Worm (Caenorhabditis elegans) whole organism, L3 larva: ENCODE data around the gene srx-21.
A peak's percentile ranks its signal among the peaks of the same experiment; 100 is the strongest.

Source experiments
- R02D3.7 ChIP-seq: fragments of 150-350 bp; optimal IDR thresholded peaks from 2 replicates; lab custom pipeline; 2014; ENCODE audit warnings: missing biosample characterization, missing genetic modification characterization
- ZK546.5 ChIP-seq: sonication (generic microtip); optimal IDR thresholded peaks from 2 replicates; lab custom pipeline; 2017; ENCODE audit warnings: missing biosample characterization, missing genetic modification characterization
- aly-2 ChIP-seq: fragments of 150-350 bp; optimal IDR thresholded peaks from 2 replicates; lab custom pipeline; 2014; ENCODE audit warnings: missing biosample characterization, missing genetic modification characterization
- ama-1 ChIP-seq: fragments of 150-350 bp; optimal IDR thresholded peaks from 2 replicates; lab custom pipeline; 2018
- ceh-16 ChIP-seq: sonication (generic microtip); optimal IDR thresholded peaks from 2 replicates; lab custom pipeline; 2017; ENCODE audit warnings: missing biosample characterization, missing genetic modification characterization
- ceh-28 ChIP-seq: fragments of 150-350 bp; optimal IDR thresholded peaks from 2 replicates; lab custom pipeline; 2014; ENCODE audit warnings: missing biosample characterization, missing genetic modification reagents, missing genetic modification characterization
- ceh-82 ChIP-seq: fragments of 150-350 bp; optimal IDR thresholded peaks from 2 replicates; lab custom pipeline; 2014; ENCODE audit warnings: missing biosample characterization, missing genetic modification characterization
- ceh-9 ChIP-seq: sonication (generic microtip); optimal IDR thresholded peaks from 2 replicates; lab custom pipeline; 2018; ENCODE audit warnings: missing biosample characterization, missing genetic modification characterization
- daf-12 ChIP-seq: fragments of 150-350 bp; optimal IDR thresholded peaks from 2 replicates; lab custom pipeline; 2014; ENCODE audit warnings: missing biosample characterization, missing genetic modification reagents, missing genetic modification characterization
- egl-27 ChIP-seq: sonication (generic microtip); optimal IDR thresholded peaks from 4 replicates; lab custom pipeline; 2017; ENCODE audit warnings: missing biosample characterization, missing genetic modification reagents, missing genetic modification characterization
- egl-5 ChIP-seq: fragments of 150-350 bp; optimal IDR thresholded peaks from 2 replicates; lab custom pipeline; 2017; ENCODE audit warnings: missing biosample characterization, missing genetic modification reagents, missing genetic modification characterization, inconsistent platforms
- elt-1 ChIP-seq: fragments of 150-350 bp; optimal IDR thresholded peaks from 2 replicates; lab custom pipeline; 2014; ENCODE audit warnings: missing biosample characterization, missing genetic modification characterization
- elt-2 ChIP-seq: sonication (generic microtip); optimal IDR thresholded peaks from 2 replicates; lab custom pipeline; 2016; ENCODE audit warnings: missing genetic modification reagents, mild to moderate bottlenecking, missing genetic modification characterization, missing compliant biosample characterization
- elt-3 ChIP-seq, 3 experiments: fragments of 150-350 bp in 1 of 3; sonication (generic microtip) in 2 of 3; optimal IDR thresholded peaks; 2 replicates in 2 of 3; 4 replicates in 1 of 3; lab custom pipeline; 2014 to 2017; ENCODE audit warnings: missing biosample characterization in 3 of 3, missing genetic modification characterization in 3 of 3
- eor-1 ChIP-seq, 2 experiments: fragments of 150-350 bp; optimal IDR thresholded peaks; 2 replicates each; lab custom pipeline; 2014 to 2018; ENCODE audit warnings: missing biosample characterization in 2 of 2, missing genetic modification characterization in 2 of 2
- fkh-10 ChIP-seq: sonication (generic microtip); optimal IDR thresholded peaks from 2 replicates; lab custom pipeline; 2017; ENCODE audit warnings: missing biosample characterization, missing genetic modification reagents, missing genetic modification characterization
- fkh-2 ChIP-seq: fragments of 150-350 bp; optimal IDR thresholded peaks from 2 replicates; lab custom pipeline; 2014; ENCODE audit warnings: missing biosample characterization, missing genetic modification reagents, missing genetic modification characterization
- fos-1 ChIP-seq: fragments of 150-350 bp; optimal IDR thresholded peaks from 2 replicates; lab custom pipeline; 2014; ENCODE audit warnings: missing biosample characterization, missing genetic modification characterization
- hmg-11 ChIP-seq: sonication (generic microtip); optimal IDR thresholded peaks from 2 replicates; lab custom pipeline; 2016; ENCODE audit warnings: missing genetic modification characterization, missing compliant biosample characterization
- jun-1 ChIP-seq: fragments of 150-350 bp; optimal IDR thresholded peaks from 2 replicates; lab custom pipeline; 2014; ENCODE audit warnings: missing biosample characterization, missing genetic modification reagents, missing genetic modification characterization
- lin-15B ChIP-seq: fragments of 150-350 bp; optimal IDR thresholded peaks from 2 replicates; lab custom pipeline; 2014; ENCODE audit warnings: missing biosample characterization, missing genetic modification characterization
- lin-39 ChIP-seq: fragments of 150-350 bp; optimal IDR thresholded peaks from 2 replicates; lab custom pipeline; 2018; ENCODE audit warnings: missing biosample characterization, missing genetic modification reagents, missing genetic modification characterization
- lsy-12 ChIP-seq: sonication (generic microtip); optimal IDR thresholded peaks from 2 replicates; lab custom pipeline; 2016; ENCODE audit warnings: mild to moderate bottlenecking, missing genetic modification characterization, missing compliant biosample characterization
- mdl-1 ChIP-seq: fragments of 150-350 bp; optimal IDR thresholded peaks from 2 replicates; lab custom pipeline; 2014; ENCODE audit warnings: missing biosample characterization, missing genetic modification characterization
- mml-1 ChIP-seq: fragments of 150-350 bp; sonication (generic microtip); optimal IDR thresholded peaks from 3 replicates; lab custom pipeline; 2014; ENCODE audit warnings: missing biosample characterization, missing genetic modification characterization
- nfya-1 ChIP-seq: sonication (generic microtip); optimal IDR thresholded peaks from 2 replicates; lab custom pipeline; 2017; ENCODE audit warnings: missing genetic modification characterization, mild to moderate bottlenecking, missing compliant biosample characterization, antibody characterized with exemption, moderate library complexity; ENCODE audit not compliant: insufficient read depth
- nhr-11 ChIP-seq: fragments of 150-350 bp; optimal IDR thresholded peaks from 2 replicates; lab custom pipeline; 2014; ENCODE audit warnings: missing biosample characterization, missing genetic modification characterization
- nhr-12 ChIP-seq: fragments of 150-350 bp; optimal IDR thresholded peaks from 2 replicates; lab custom pipeline; 2014; ENCODE audit warnings: missing biosample characterization, missing genetic modification characterization
- nhr-23 ChIP-seq: fragments of 150-350 bp; optimal IDR thresholded peaks from 2 replicates; lab custom pipeline; 2014; ENCODE audit warnings: missing biosample characterization, missing genetic modification reagents, missing genetic modification characterization
- nhr-237 ChIP-seq: fragments of 150-350 bp; optimal IDR thresholded peaks from 2 replicates; lab custom pipeline; 2014; ENCODE audit warnings: missing biosample characterization, missing genetic modification characterization
- nhr-25 ChIP-seq: sonication (generic microtip); optimal IDR thresholded peaks from 2 replicates; lab custom pipeline; 2017; ENCODE audit warnings: missing biosample characterization, missing genetic modification characterization
- nhr-28 ChIP-seq: fragments of 150-350 bp; optimal IDR thresholded peaks from 2 replicates; lab custom pipeline; 2014; ENCODE audit warnings: missing biosample characterization, missing genetic modification characterization
- nhr-43 ChIP-seq: sonication (generic microtip); optimal IDR thresholded peaks from 2 replicates; lab custom pipeline; 2016; ENCODE audit warnings: mild to moderate bottlenecking, missing genetic modification characterization, missing compliant biosample characterization; ENCODE audit not compliant: poor library complexity, severe bottlenecking
- nhr-67 ChIP-seq: fragments of 150-350 bp; optimal IDR thresholded peaks from 2 replicates; lab custom pipeline; 2014; ENCODE audit warnings: missing biosample characterization, missing genetic modification characterization
- nhr-76 ChIP-seq: fragments of 150-350 bp; sonication (generic microtip); optimal IDR thresholded peaks from 5 replicates; lab custom pipeline; 2014; ENCODE audit warnings: missing biosample characterization, missing genetic modification characterization
- nhr-77 ChIP-seq: fragments of 150-350 bp; optimal IDR thresholded peaks from 2 replicates; lab custom pipeline; 2014; ENCODE audit warnings: missing biosample characterization, missing genetic modification characterization
- pha-4 ChIP-seq: fragments of 150-350 bp; optimal IDR thresholded peaks from 2 replicates; lab custom pipeline; 2014; ENCODE audit warnings: missing biosample characterization, missing genetic modification reagents, missing genetic modification characterization
- pqm-1 ChIP-seq: fragments of 150-350 bp; optimal IDR thresholded peaks from 2 replicates; lab custom pipeline; 2017; ENCODE audit warnings: missing biosample characterization, missing genetic modification characterization, inconsistent platforms
- sea-2 ChIP-seq: fragments of 150-350 bp; sonication (generic microtip); optimal IDR thresholded peaks from 4 replicates; lab custom pipeline; 2014; ENCODE audit warnings: missing biosample characterization, missing genetic modification reagents, missing genetic modification characterization
- skn-1 ChIP-seq: fragments of 150-350 bp; optimal IDR thresholded peaks from 2 replicates; lab custom pipeline; 2014; ENCODE audit warnings: missing biosample characterization, missing genetic modification characterization
- snpc-4 ChIP-seq: fragments of 150-350 bp; optimal IDR thresholded peaks from 2 replicates; lab custom pipeline; 2014; ENCODE audit warnings: missing biosample characterization, missing genetic modification characterization
- tbx-2 ChIP-seq: sonication (generic microtip); optimal IDR thresholded peaks from 2 replicates; lab custom pipeline; 2016; ENCODE audit warnings: mild to moderate bottlenecking, missing genetic modification characterization, missing compliant biosample characterization
- unc-39 ChIP-seq: sonication (generic microtip); optimal IDR thresholded peaks from 4 replicates; lab custom pipeline; 2017; ENCODE audit warnings: missing biosample characterization, missing genetic modification characterization
- unc-62 ChIP-seq: fragments of 150-350 bp; sonication (generic microtip); optimal IDR thresholded peaks from 4 replicates; lab custom pipeline; 2014; ENCODE audit warnings: missing biosample characterization, missing genetic modification reagents, missing genetic modification characterization
- zag-1 ChIP-seq: fragments of 150-350 bp; optimal IDR thresholded peaks from 2 replicates; lab custom pipeline; 2014; ENCODE audit warnings: missing biosample characterization, missing genetic modification characterization
- ztf-11 ChIP-seq: fragments of 150-350 bp; optimal IDR thresholded peaks from 2 replicates; lab custom pipeline; 2014; ENCODE audit warnings: missing biosample characterization, missing genetic modification characterization
- ztf-4 ChIP-seq: fragments of 150-350 bp; optimal IDR thresholded peaks from 2 replicates; lab custom pipeline; 2014; ENCODE audit warnings: missing biosample characterization, missing genetic modification characterization

srx-21 gene

ce11 chrV:723895-724352, 47.1 kb downstream of the srx-21 start, which contains the start of gene fbxb-72:
fbxb-72 (minus strand) TSS chrV:723952.
- TF ChIP-seq elt-2 (tag; lab: Kevin White, UChicago) (peak; percentile 76), ceh-9 (tag; lab: Kevin White, UChicago) (no peak), tbx-2 (tag; lab: Kevin White, UChicago) (peak; percentile 85), nhr-77 (tag; lab: Kevin White, UChicago) (peak; percentile 51), nfya-1 (tag; lab: Kevin White, UChicago) (peak; percentile 68), pha-4 (tag; lab: Kevin White, UChicago) (peak; percentile 55), skn-1 (tag; lab: Kevin White, UChicago) (peak; percentile 94), nhr-12 (tag; lab: Kevin White, UChicago) (no peak), nhr-76 (peak; percentile 43), nhr-43 (peak; percentile 97), eor-1 (tag; optimal IDR thresholded peaks at IDR 0.05; lab: Kevin White, UChicago) (no peak), ceh-28 (no peak), nhr-67 (tag; lab: Kevin White, UChicago) (peak; percentile 14), ceh-82 (tag; lab: Kevin White, UChicago) (no peak), lin-39 (tag; lab: Kevin White, UChicago) (peak; percentile 37), fkh-10 (GFP tag; lab: Kevin White, UChicago) (no peak), nhr-25 (tag; lab: Kevin White, UChicago) (peak; percentile 3), mdl-1 (tag; lab: Kevin White, UChicago) (no peak), snpc-4 (tag; lab: Kevin White, UChicago) (no peak), fkh-2 (tag; lab: Kevin White, UChicago) (no peak), elt-1 (tag; lab: Kevin White, UChicago) (no peak), daf-12 (no peak), fos-1 (tag; lab: Kevin White, UChicago) (no peak), unc-62 (no peak), nhr-23 (peak; percentile 78), egl-5 (no peak), ceh-16 (tag; lab: Kevin White, UChicago) (no peak), lin-15B (tag; lab: Kevin White, UChicago) (no peak), sea-2 (no peak), lsy-12 (tag; lab: Kevin White, UChicago) (peak; percentile 49), mml-1 (tag; lab: Kevin White, UChicago) (no peak), jun-1 (tag; lab: Kevin White, UChicago) (peak; percentile 59), hmg-11 (no peak), unc-39 (no peak), aly-2 (tag; lab: Kevin White, UChicago) (peak; percentile 93), pqm-1 (tag; lab: Kevin White, UChicago) (peak; percentile 94), R02D3.7 (peak; percentile 24), zag-1 (tag; lab: Kevin White, UChicago) (no peak), ztf-11 (tag; lab: Kevin White, UChicago) (no peak), nhr-11 (tag; lab: Kevin White, UChicago) (peak; percentile 2), nhr-237 (tag; lab: Kevin White, UChicago) (no peak), nhr-28 (tag; lab: Kevin White, UChicago) (peak; percentile 36), elt-3 (tag; optimal IDR thresholded peaks at IDR 0.05; lab: Kevin White, UChicago) (peak in 1 of 3 experiments; percentile 4), ama-1 (lab: Kevin White, UChicago) (peak; percentile 99), egl-27 (no peak), ZK546.5 (tag; lab: Kevin White, UChicago) (no peak), ztf-4 (peak; percentile 66)
- TF ChIP-seq, all 47 proteins: peak for 22
